Worm (Caenorhabditis elegans) whole organism, young adult: ENCODE measurements around the gene C27D8.1.
A peak's percentile ranks its signal among the peaks of the same experiment; 100 is the strongest.

Source experiments
- F57C9.4 ChIP-seq: sonication (generic microtip); optimal IDR thresholded peaks from 2 replicates; lab custom pipeline; 2017; ENCODE audit warnings: mild to moderate bottlenecking, missing genetic modification characterization, missing compliant biosample characterization
- K11D2.4 ChIP-seq: fragments of 200-800 bp; sonication (Bioruptor generic); IDR thresholded peaks from 2 replicates; pipeline ENCODE4 v1.3.6; 2022; ENCODE audit warnings: missing genetic modification reagents, missing genetic modification characterization, missing compliant biosample characterization
- Y95B8A.8 ChIP-seq: fragments of 200-800 bp; sonication (Bioruptor generic); IDR thresholded peaks from 2 replicates; pipeline ENCODE4 v1.3.6; 2022; ENCODE audit warnings: missing genetic modification reagents, missing genetic modification characterization, missing compliant biosample characterization
- bed-1 ChIP-seq: fragments of 200-800 bp; sonication (Bioruptor generic); IDR thresholded peaks from 2 replicates; pipeline ENCODE4 v1.3.6; 2022; ENCODE audit warnings: missing genetic modification reagents, missing genetic modification characterization, missing compliant biosample characterization
- cebp-1 ChIP-seq, 2 experiments: fragments of 200-800 bp in 1 of 2; sonication (Bioruptor generic) in 1 of 2; sonication (generic microtip) in 1 of 2; IDR thresholded peaks in 1 of 2; optimal IDR thresholded peaks in 1 of 2; 2 replicates each; pipeline versions ENCODE4 v1.3.6 to Lab custom; 2017 to 2022; ENCODE audit warnings: missing compliant biosample characterization in 2 of 2, missing genetic modification characterization in 2 of 2, mild to moderate bottlenecking in 1 of 2, missing genetic modification reagents in 1 of 2, moderate library complexity in 1 of 2
- chd-7 ChIP-seq: sonication (generic microtip); optimal IDR thresholded peaks from 2 replicates; lab custom pipeline; 2016; ENCODE audit warnings: mild to moderate bottlenecking, missing genetic modification characterization, moderate library complexity, missing compliant biosample characterization
- dpl-1 ChIP-seq: fragments of 150-350 bp; optimal IDR thresholded peaks from 2 replicates; lab custom pipeline; 2014; ENCODE audit warnings: missing biosample characterization, missing genetic modification reagents, missing genetic modification characterization
- egl-44 ChIP-seq: fragments of 200-800 bp; sonication (Bioruptor generic); IDR thresholded peaks from 2 replicates; pipeline ENCODE4 v1.3.6; 2022; ENCODE audit warnings: missing genetic modification reagents, missing genetic modification characterization, missing compliant biosample characterization
- him-1 ChIP-seq: sonication (generic microtip); optimal IDR thresholded peaks from 2 replicates; lab custom pipeline; 2016; ENCODE audit warnings: missing genotype, missing genetic modification reagents, missing genetic modification characterization, missing compliant biosample characterization
- sdz-38 ChIP-seq: sonication (generic microtip); optimal IDR thresholded peaks from 2 replicates; lab custom pipeline; 2016; ENCODE audit warnings: missing genotype, missing genetic modification characterization, missing compliant biosample characterization
- somi-1 ChIP-seq: fragments of 200-800 bp; sonication (Bioruptor generic); optimal IDR thresholded peaks from 2 replicates; lab custom pipeline; 2018; ENCODE audit warnings: mild to moderate bottlenecking, missing genetic modification characterization, missing compliant biosample characterization
- unc-62 ChIP-seq: fragments of 150-350 bp; optimal IDR thresholded peaks from 2 replicates; lab custom pipeline; 2014; ENCODE audit warnings: missing biosample characterization, missing genetic modification reagents, missing genetic modification characterization
- xnd-1 ChIP-seq: sonication (generic microtip); optimal IDR thresholded peaks from 2 replicates; lab custom pipeline; 2016; ENCODE audit warnings: missing genotype, missing genetic modification reagents, missing genetic modification characterization, missing compliant biosample characterization
- ztf-18 ChIP-seq: sonication (generic microtip); optimal IDR thresholded peaks from 2 replicates; lab custom pipeline; 2016; ENCODE audit warnings: missing genotype, mild to moderate bottlenecking, missing genetic modification characterization, missing compliant biosample characterization

- TF ChIP-seq xnd-1 (tag; lab: Kevin White, UChicago) (no peak), somi-1 (GFP tag; lab: Kevin White, UChicago) (no peak), K11D2.4 (peak; percentile 73), unc-62 (GFP tag; lab: Kevin White, UChicago) (no peak), dpl-1 (GFP tag; lab: Kevin White, UChicago) (peak; percentile 94), chd-7 (tag; lab: Kevin White, UChicago) (no peak), Y95B8A.8 (no peak), bed-1 (GFP tag; lab: Robert Waterston, UW) (no peak), egl-44 (GFP tag; lab: Robert Waterston, UW) (no peak), him-1 (tag; lab: Kevin White, UChicago) (peak; percentile 29), sdz-38 (no peak), ztf-18 (tag; lab: Kevin White, UChicago) (no peak), F57C9.4 (tag; lab: Kevin White, UChicago) (no peak), cebp-1 (GFP tag; IDR thresholded peaks at IDR 0.05; lab: Robert Waterston, UW) (no peak), cebp-1 (tag; optimal IDR thresholded peaks at IDR 0.05; lab: Kevin White, UChicago) (peak; percentile 66)
Measured at ce11 chrIV:12724641-12725040, 7.0 kb downstream of the C27D8.1 start, which contains the start of the genes T23F6.3 and rbd-1.
